Fruit fly (Drosophila melanogaster): ENCODE data around the gene Alg7.

DNA sequence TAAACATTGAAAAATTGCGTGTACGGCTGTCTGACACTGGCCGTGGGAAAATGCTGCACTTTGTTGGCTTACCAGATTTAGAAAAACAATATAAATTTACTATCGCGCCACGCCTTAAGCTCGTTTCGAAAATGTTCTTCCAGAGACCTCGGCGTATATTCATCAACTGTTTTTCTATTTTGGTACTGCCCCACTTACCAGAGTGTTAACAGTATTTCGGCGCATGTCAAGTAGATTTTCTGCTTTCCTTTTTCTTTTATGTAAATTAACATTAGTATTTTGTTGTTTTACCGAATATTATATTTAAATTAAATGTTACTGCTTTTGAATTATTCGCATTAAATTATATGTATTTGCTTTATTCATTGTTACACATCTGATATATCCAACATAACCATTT is 36.0 kb downstream of the Alg7 start, which contains the start of gene kek4:
- TF ChIP-seq CG8478 (optimal IDR thresholded peaks at IDR 0.05) (no peak), CTCF (optimal IDR thresholded peaks at IDR 0.05) (no peak)

Measured in S2 (cell line).